Worm (Caenorhabditis elegans) whole organism, L1 larva: ENCODE results near the gene nmat-1.

Source experiments
- C04F5.9 ChIP-seq: sonication (generic microtip); optimal IDR thresholded peaks from 2 replicates; lab custom pipeline; 2016; ENCODE audit warnings: missing genetic modification characterization, missing compliant biosample characterization
- C16A3.4 ChIP-seq: fragments of 150-350 bp; optimal IDR thresholded peaks from 2 replicates; lab custom pipeline; 2014; ENCODE audit warnings: missing biosample characterization, missing genetic modification characterization
- Y116A8C.19 ChIP-seq: sonication (generic microtip); optimal IDR thresholded peaks from 2 replicates; lab custom pipeline; 2016; ENCODE audit warnings: missing compliant biosample characterization, missing genetic modification characterization, borderline replicate concordance
- alr-1 ChIP-seq: fragments of 200-800 bp; sonication (Bioruptor generic); optimal IDR thresholded peaks from 2 replicates; lab custom pipeline; 2018; ENCODE audit warnings: borderline replicate concordance, mild to moderate bottlenecking, missing genetic modification characterization, missing compliant biosample characterization
- ama-1 ChIP-seq: fragments of 150-350 bp; optimal IDR thresholded peaks from 2 replicates; lab custom pipeline; 2014
- blmp-1 ChIP-seq: fragments of 150-350 bp; optimal IDR thresholded peaks from 2 replicates; lab custom pipeline; 2014; ENCODE audit warnings: missing biosample characterization, missing genetic modification characterization
- ceh-63 ChIP-seq: fragments of 200-800 bp; sonication (Bioruptor generic); optimal IDR thresholded peaks from 2 replicates; lab custom pipeline; 2018; ENCODE audit warnings: mild to moderate bottlenecking, missing genetic modification characterization, missing compliant biosample characterization
- ceh-8 ChIP-seq: fragments of 200-800 bp; sonication (Bioruptor generic); optimal IDR thresholded peaks from 2 replicates; lab custom pipeline; 2018; ENCODE audit warnings: mild to moderate bottlenecking, missing genetic modification characterization, moderate library complexity, missing compliant biosample characterization
- ceh-82 ChIP-seq, 3 experiments: fragments of 150-350 bp in 1 of 3; sonication (generic microtip) in 2 of 3; optimal IDR thresholded peaks; 2 replicates each; lab custom pipeline; 2014 to 2017; ENCODE audit warnings: missing biosample characterization in 3 of 3, missing genetic modification characterization in 3 of 3
- ces-1 ChIP-seq: fragments of 150-350 bp; optimal IDR thresholded peaks from 2 replicates; lab custom pipeline; 2014; ENCODE audit warnings: missing biosample characterization, missing genetic modification reagents, missing genetic modification characterization
- efl-3 ChIP-seq: fragments of 200-800 bp; sonication (Bioruptor generic); optimal IDR thresholded peaks from 2 replicates; lab custom pipeline; 2018; ENCODE audit warnings: mild to moderate bottlenecking, missing genetic modification characterization, missing compliant biosample characterization
- egl-13 ChIP-seq: sonication (generic microtip); optimal IDR thresholded peaks from 2 replicates; lab custom pipeline; 2016; ENCODE audit warnings: missing genotype, missing genetic modification reagents, missing genetic modification characterization, missing compliant biosample characterization
- elt-2 ChIP-seq: sonication (generic microtip); optimal IDR thresholded peaks from 2 replicates; lab custom pipeline; 2016; ENCODE audit warnings: missing genetic modification characterization, mild to moderate bottlenecking, inconsistent platforms, missing compliant biosample characterization, missing genetic modification reagents
- elt-3 ChIP-seq, 6 experiments: fragments of 150-350 bp in 1 of 6; sonication (generic microtip); optimal IDR thresholded peaks; 2 replicates each; lab custom pipeline; 2017 to 2018; ENCODE audit warnings: missing biosample characterization in 6 of 6, missing genetic modification characterization in 6 of 6, inconsistent platforms in 1 of 6
- ets-5 ChIP-seq: fragments of 200-800 bp; sonication (Bioruptor generic); IDR thresholded peaks from 2 replicates; pipeline ENCODE4 v1.3.6; 2022; ENCODE audit warnings: missing genetic modification characterization, missing compliant biosample characterization
- hlh-4 ChIP-seq: sonication (generic microtip); optimal IDR thresholded peaks from 2 replicates; lab custom pipeline; 2016; ENCODE audit warnings: mild to moderate bottlenecking, missing genetic modification characterization, missing compliant biosample characterization
- hpl-2 ChIP-seq: fragments of 150-350 bp; optimal IDR thresholded peaks from 2 replicates; lab custom pipeline; 2014; ENCODE audit warnings: missing biosample characterization, missing genetic modification reagents, missing genetic modification characterization
- isw-1 ChIP-seq: fragments of 200-800 bp; sonication (Bioruptor generic); IDR thresholded peaks from 2 replicates; pipeline ENCODE4 v1.3.6; 2022; ENCODE audit warnings: missing genetic modification characterization, missing compliant biosample characterization
- jun-1 ChIP-seq: fragments of 150-350 bp; optimal IDR thresholded peaks from 2 replicates; lab custom pipeline; 2014; ENCODE audit warnings: missing biosample characterization, missing genetic modification reagents, missing genetic modification characterization
- lin-13 ChIP-seq: fragments of 150-350 bp; optimal IDR thresholded peaks from 2 replicates; lab custom pipeline; 2014; ENCODE audit warnings: missing biosample characterization, missing genetic modification reagents, missing genetic modification characterization
- lin-14 ChIP-seq: fragments of 200-800 bp; sonication (Bioruptor generic); optimal IDR thresholded peaks from 2 replicates; lab custom pipeline; 2018; ENCODE audit warnings: mild to moderate bottlenecking, missing genetic modification characterization, moderate library complexity, missing compliant biosample characterization
- lin-15B ChIP-seq: fragments of 150-350 bp; sonication (generic microtip); optimal IDR thresholded peaks from 3 replicates; lab custom pipeline; 2014; ENCODE audit warnings: missing biosample characterization, missing genetic modification characterization
- lin-35 ChIP-seq, 2 experiments: fragments of 150-350 bp; optimal IDR thresholded peaks; 2 replicates each; lab custom pipeline; 2014; ENCODE audit warnings: missing biosample characterization in 2 of 2, missing genetic modification characterization in 2 of 2, missing genetic modification reagents in 2 of 2
- lin-39 ChIP-seq: fragments of 150-350 bp; optimal IDR thresholded peaks from 2 replicates; lab custom pipeline; 2014; ENCODE audit warnings: missing biosample characterization, missing genetic modification reagents, missing genetic modification characterization
- lir-3 ChIP-seq: sonication (generic microtip); optimal IDR thresholded peaks from 2 replicates; lab custom pipeline; 2016; ENCODE audit warnings: mild to moderate bottlenecking, missing genetic modification characterization, moderate library complexity, missing compliant biosample characterization; ENCODE audit not compliant: poor library complexity
- mab-9 ChIP-seq: fragments of 200-800 bp; sonication (Bioruptor generic); IDR thresholded peaks from 2 replicates; pipeline ENCODE4 v1.3.6; 2022; ENCODE audit warnings: missing genetic modification reagents, missing genetic modification characterization, missing compliant biosample characterization
- mep-1 ChIP-seq: fragments of 150-350 bp; optimal IDR thresholded peaks from 2 replicates; lab custom pipeline; 2014; ENCODE audit warnings: missing biosample characterization, missing genetic modification characterization
- nhr-11 ChIP-seq: fragments of 150-350 bp; optimal IDR thresholded peaks from 2 replicates; lab custom pipeline; 2014; ENCODE audit warnings: missing biosample characterization, missing genetic modification characterization
- nhr-12 ChIP-seq: sonication (generic microtip); optimal IDR thresholded peaks from 2 replicates; lab custom pipeline; 2017; ENCODE audit warnings: missing biosample characterization, missing genetic modification characterization
- nhr-19 ChIP-seq: fragments of 200-800 bp; sonication (Bioruptor generic); conservative IDR thresholded peaks from 2 replicates; pipeline ENCODE4 v1.3.6; 2022; ENCODE audit warnings: missing genetic modification characterization, missing compliant biosample characterization
- nhr-28 ChIP-seq: fragments of 150-350 bp; optimal IDR thresholded peaks from 2 replicates; lab custom pipeline; 2014; ENCODE audit warnings: missing biosample characterization, missing genetic modification characterization
- nhr-47 ChIP-seq: sonication (generic microtip); optimal IDR thresholded peaks from 2 replicates; lab custom pipeline; 2016; ENCODE audit warnings: mild to moderate bottlenecking, missing genetic modification characterization, moderate library complexity, missing compliant biosample characterization
- nhr-71 ChIP-seq: sonication (generic microtip); optimal IDR thresholded peaks from 2 replicates; lab custom pipeline; 2016; ENCODE audit warnings: mild to moderate bottlenecking, missing genetic modification characterization, moderate library complexity, missing compliant biosample characterization
- nhr-84 ChIP-seq: sonication (generic microtip); optimal IDR thresholded peaks from 2 replicates; lab custom pipeline; 2017; ENCODE audit warnings: missing biosample characterization, missing genetic modification characterization
- nhr-85 ChIP-seq: sonication (generic microtip); peaks from one replicate; lab custom pipeline; 2016; ENCODE audit warnings: missing genetic modification characterization, inconsistent platforms, missing compliant biosample characterization
- nhr-90 ChIP-seq: sonication (generic microtip); optimal IDR thresholded peaks from 2 replicates; lab custom pipeline; 2016; ENCODE audit warnings: mild to moderate bottlenecking, missing genetic modification characterization, missing compliant biosample characterization; ENCODE audit not compliant: poor library complexity
- pag-3 ChIP-seq: sonication (generic microtip); optimal IDR thresholded peaks from 2 replicates; lab custom pipeline; 2017; ENCODE audit warnings: missing genetic modification characterization, mild to moderate bottlenecking, missing compliant biosample characterization, antibody characterized with exemption, borderline replicate concordance; ENCODE audit not compliant: insufficient read depth
- pax-3 ChIP-seq: fragments of 200-800 bp; sonication (Bioruptor generic); optimal IDR thresholded peaks from 2 replicates; lab custom pipeline; 2018; ENCODE audit warnings: mild to moderate bottlenecking, missing genetic modification characterization, moderate library complexity, missing compliant biosample characterization
- pqm-1 ChIP-seq: sonication (generic microtip); optimal IDR thresholded peaks from 3 replicates; lab custom pipeline; 2017; ENCODE audit warnings: missing biosample characterization, missing genetic modification characterization
- rnt-1 ChIP-seq: sonication (generic microtip); optimal IDR thresholded peaks from 2 replicates; lab custom pipeline; 2016; ENCODE audit warnings: mild to moderate bottlenecking, missing genetic modification characterization, moderate library complexity, missing compliant biosample characterization
- skn-1 ChIP-seq: fragments of 150-350 bp; optimal IDR thresholded peaks from 2 replicates; lab custom pipeline; 2014; ENCODE audit warnings: missing biosample characterization, missing genetic modification characterization
- snpc-4 ChIP-seq: fragments of 150-350 bp; optimal IDR thresholded peaks from 2 replicates; lab custom pipeline; 2014; ENCODE audit warnings: missing biosample characterization, missing genetic modification characterization
- snu-23 ChIP-seq: sonication (generic microtip); optimal IDR thresholded peaks from 2 replicates; lab custom pipeline; 2016; ENCODE audit warnings: missing genetic modification characterization, missing compliant biosample characterization
- sup-37 ChIP-seq: fragments of 200-800 bp; sonication (Bioruptor generic); optimal IDR thresholded peaks from 2 replicates; lab custom pipeline; 2018; ENCODE audit warnings: mild to moderate bottlenecking, missing genetic modification characterization, missing compliant biosample characterization
- swsn-7 ChIP-seq: sonication (generic microtip); optimal IDR thresholded peaks from 2 replicates; lab custom pipeline; 2016; ENCODE audit warnings: missing genetic modification characterization, missing compliant biosample characterization
- tbx-2 ChIP-seq: sonication (generic microtip); optimal IDR thresholded peaks from 2 replicates; lab custom pipeline; 2016; ENCODE audit warnings: missing genetic modification characterization, missing compliant biosample characterization
- tlp-1 ChIP-seq: fragments of 150-350 bp; optimal IDR thresholded peaks from 2 replicates; lab custom pipeline; 2014; ENCODE audit warnings: missing biosample characterization, missing genetic modification characterization
- unc-30 ChIP-seq: sonication (generic microtip); optimal IDR thresholded peaks from 2 replicates; lab custom pipeline; 2017; ENCODE audit warnings: missing biosample characterization, missing genetic modification characterization
- vab-15 ChIP-seq: sonication (generic microtip); optimal IDR thresholded peaks from 2 replicates; lab custom pipeline; 2017; ENCODE audit warnings: missing genotype, mild to moderate bottlenecking, missing genetic modification characterization, missing compliant biosample characterization
- zag-1 ChIP-seq: fragments of 150-350 bp; optimal IDR thresholded peaks from 2 replicates; lab custom pipeline; 2014; ENCODE audit warnings: missing biosample characterization, missing genetic modification characterization
- ztf-11 ChIP-seq, 2 experiments: sonication (generic microtip); optimal IDR thresholded peaks; 2 replicates each; lab custom pipeline; 2016 to 2017; ENCODE audit warnings: missing genetic modification characterization in 2 of 2, missing biosample characterization in 1 of 2, missing compliant biosample characterization in 1 of 2

nmat-1 gene

DNA sequence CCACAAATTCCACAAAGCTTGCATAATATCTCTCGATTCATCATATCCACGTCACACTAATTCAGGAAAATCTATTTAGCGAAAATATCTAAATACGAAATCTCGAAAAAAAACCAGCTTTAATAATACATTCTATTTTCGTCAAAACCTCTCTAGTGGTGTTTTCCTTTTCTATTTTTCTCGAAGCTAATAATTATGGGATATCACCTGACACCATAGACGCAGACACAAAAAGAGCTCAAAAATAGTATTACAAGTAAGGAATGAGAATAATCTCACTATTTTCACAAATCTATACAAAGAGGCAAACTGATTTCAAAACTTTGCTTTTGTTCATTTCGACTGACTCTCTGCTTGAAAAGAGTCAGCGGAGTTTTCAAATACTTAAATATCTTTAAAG lies 48.8 kb downstream of the nmat-1 start (continued):
- TF ChIP-seq pqm-1 (tag; lab: Kevin White, UChicago): no peak
- TF ChIP-seq egl-13 (tag; lab: Kevin White, UChicago): no peak
- TF ChIP-seq efl-3: no peak
- TF ChIP-seq unc-30 (tag; lab: Kevin White, UChicago): no peak
- TF ChIP-seq ets-5: no peak
- TF ChIP-seq C16A3.4: no peak
- no peak for TF ChIP-seq nhr-19 (GFP tag; lab: Robert Waterston, UW)
- TF ChIP-seq ceh-8 (GFP tag; lab: Kevin White, UChicago): no peak
- no peak for TF ChIP-seq nhr-11 (tag; lab: Kevin White, UChicago)
- peak; percentile 21 for TF ChIP-seq pax-3
- TF ChIP-seq ceh-63 (GFP tag; lab: Kevin White, UChicago): no peak
- no peak for TF ChIP-seq hpl-2 (GFP tag; lab: Kevin White, UChicago)
- TF ChIP-seq zag-1: no peak
- TF ChIP-seq vab-15: no peak
- TF ChIP-seq nhr-71 (tag; lab: Kevin White, UChicago): peak; percentile 42
- no peak for TF ChIP-seq rnt-1 (tag; lab: Kevin White, UChicago)
- no peak for TF ChIP-seq sup-37 (GFP tag; lab: Kevin White, UChicago)

DNA sequence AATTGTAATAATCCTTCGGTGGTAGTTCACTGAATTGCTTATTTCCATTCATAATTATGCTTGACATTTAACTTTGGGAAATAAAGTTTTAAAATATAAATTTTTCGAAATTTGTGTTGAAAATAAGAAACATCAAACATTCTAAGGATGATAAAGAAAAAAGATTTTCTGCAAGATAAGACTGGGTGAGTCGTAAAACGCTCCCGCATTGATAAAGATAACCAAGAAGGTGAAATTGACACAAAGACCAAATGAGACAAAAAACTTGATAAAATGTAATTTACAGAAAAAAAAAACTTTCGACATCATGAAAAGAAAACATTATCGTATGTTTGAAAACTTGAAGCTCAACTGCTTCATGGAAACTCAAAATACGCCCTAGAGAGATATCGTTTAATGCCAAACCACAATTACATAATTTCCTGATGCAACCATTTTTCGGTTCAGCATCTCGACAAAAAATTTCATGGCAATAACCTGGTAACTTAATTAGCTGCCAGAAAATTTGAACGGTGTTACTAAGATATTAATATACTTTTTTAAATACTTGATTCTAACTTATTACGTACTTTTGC lies 49.7 kb downstream of the nmat-1 start:
- TF ChIP-seq alr-1 (no peak), zag-1 (no peak), tlp-1 (tag; lab: Kevin White, UChicago) (peak; percentile 21), lin-13 (GFP tag; lab: Kevin White, UChicago) (no peak), mep-1 (tag; lab: Kevin White, UChicago) (no peak), pqm-1 (tag; lab: Kevin White, UChicago) (no peak), lin-15B (tag; lab: Kevin White, UChicago) (no peak), swsn-7 (no peak), isw-1 (GFP tag; lab: Robert Waterston, UW) (no peak), nhr-47 (tag; lab: Kevin White, UChicago) (no peak), nhr-12 (tag; lab: Kevin White, UChicago) (no peak), skn-1 (no peak), jun-1 (tag; lab: Kevin White, UChicago) (no peak), snpc-4 (tag; lab: Kevin White, UChicago) (no peak), nhr-84 (tag; lab: Kevin White, UChicago) (no peak), mab-9 (no peak), lin-39 (tag; lab: Kevin White, UChicago) (no peak), tbx-2 (no peak), ces-1 (no peak), nhr-28 (tag; lab: Kevin White, UChicago) (no peak), snu-23 (no peak), ceh-63 (GFP tag; lab: Kevin White, UChicago) (no peak), C04F5.9 (tag; lab: Kevin White, UChicago) (no peak), ztf-11 (tag; optimal IDR thresholded peaks at IDR 0.05; lab: Kevin White, UChicago) (no peak), efl-3 (no peak), pag-3 (no peak), nhr-90 (tag; lab: Kevin White, UChicago) (no peak), elt-2 (tag; lab: Kevin White, UChicago) (peak; percentile 82), elt-3 (tag; optimal IDR thresholded peaks at IDR 0.05; lab: Kevin White, UChicago) (peak in 1 of 6 experiments; percentile 19), lin-14 (GFP tag; lab: Kevin White, UChicago) (no peak), Y116A8C.19 (tag; lab: Kevin White, UChicago) (no peak), hlh-4 (tag; lab: Kevin White, UChicago) (no peak), ama-1 (no peak), nhr-85 (peak; percentile 60), C16A3.4 (no peak), blmp-1 (peak; percentile 12), lir-3 (tag; lab: Kevin White, UChicago) (no peak), unc-30 (tag; lab: Kevin White, UChicago) (no peak), lin-35 (GFP tag; optimal IDR thresholded peaks at IDR 0.05; lab: Kevin White, UChicago) (no peak), ceh-82 (tag; optimal IDR thresholded peaks at IDR 0.05; lab: Kevin White, UChicago) (no peak)
